Fruit fly (Drosophila melanogaster) whole organism, embryonic: Measurements from ENCODE around the gene CG17121.

Source experiments
- CG11504 ChIP-seq: fragments of 200-800 bp; sonication (Bioruptor generic); optimal IDR thresholded peaks from 3 replicates; lab custom pipeline; 2019; ENCODE audit warnings: missing biosample characterization, mild to moderate bottlenecking, missing genetic modification characterization, moderate library complexity
- CG11560 ChIP-seq: fragments of 200-800 bp; sonication (Bioruptor generic); IDR thresholded peaks from 3 replicates; pipeline ENCODE4 v1.3.6; 2022; ENCODE audit warnings: missing biosample characterization, missing genetic modification characterization
- CG12299 ChIP-seq: fragments of 200-800 bp; sonication (Bioruptor generic); optimal IDR thresholded peaks from 2 replicates; lab custom pipeline; 2018; ENCODE audit warnings: missing biosample characterization, mild to moderate bottlenecking, missing genetic modification characterization
- CG17186 ChIP-seq: fragments of 200-800 bp; sonication (Bioruptor generic); optimal IDR thresholded peaks from 3 replicates; lab custom pipeline; 2017; ENCODE audit warnings: missing biosample characterization, missing genetic modification reagents, missing genetic modification characterization
- CG17328 ChIP-seq: fragments of 200-800 bp; sonication (Bioruptor generic); IDR thresholded peaks from 2 replicates; pipeline ENCODE4 v1.3.6; 2022; ENCODE audit warnings: missing biosample characterization, missing genetic modification characterization
- CG17912 ChIP-seq: fragments of 200-800 bp; sonication (Bioruptor generic); optimal IDR thresholded peaks from 2 replicates; lab custom pipeline; 2018; ENCODE audit warnings: missing biosample characterization, mild to moderate bottlenecking, missing genetic modification characterization
- CG18764 ChIP-seq: fragments of 200-800 bp; sonication (Bioruptor generic); optimal IDR thresholded peaks from 3 replicates; lab custom pipeline; 2016; ENCODE audit warnings: missing biosample characterization, missing genetic modification characterization
- CG2129 ChIP-seq: fragments of 200-800 bp; sonication (Bioruptor generic); IDR thresholded peaks from 2 replicates; pipeline ENCODE4 v1.3.6; 2022; ENCODE audit warnings: missing biosample characterization, missing genetic modification characterization; ENCODE audit not compliant: partially characterized antibody
- CG30431 ChIP-seq: fragments of 200-800 bp; sonication (Bioruptor generic); optimal IDR thresholded peaks from 2 replicates; lab custom pipeline; 2017; ENCODE audit warnings: missing biosample characterization, missing genetic modification characterization
- CG31365 ChIP-seq: fragments of 200-800 bp; sonication (Bioruptor generic); optimal IDR thresholded peaks from 2 replicates; lab custom pipeline; 2018; ENCODE audit warnings: missing biosample characterization, mild to moderate bottlenecking, missing genetic modification characterization
- CG5180 ChIP-seq: fragments of 200-800 bp; sonication (Bioruptor generic); optimal IDR thresholded peaks from 3 replicates; lab custom pipeline; 2017; ENCODE audit warnings: missing biosample characterization, missing genetic modification characterization, mild to moderate bottlenecking, moderate library complexity, missing genetic modification reagents
- CG6791 ChIP-seq: fragments of 200-800 bp; sonication (Bioruptor generic); IDR thresholded peaks from 3 replicates; pipeline ENCODE4 v1.3.6; 2022; ENCODE audit warnings: missing biosample characterization, missing genetic modification characterization; ENCODE audit not compliant: partially characterized antibody
- CoRest ChIP-seq: fragments of 200-800 bp; sonication (Bioruptor generic); optimal IDR thresholded peaks from 3 replicates; lab custom pipeline; 2018; ENCODE audit warnings: missing biosample characterization, mild to moderate bottlenecking, missing genetic modification characterization, moderate library complexity
- Dll ChIP-seq: fragments of 200-800 bp; sonication (Bioruptor generic); IDR thresholded peaks from 4 replicates; pipeline ENCODE4 v1.3.6; 2022; ENCODE audit warnings: missing biosample characterization, missing genetic modification characterization; ENCODE audit not compliant: partially characterized antibody
- Doc3 ChIP-seq: fragments of 200-800 bp; sonication (Bioruptor generic); IDR thresholded peaks from 3 replicates; pipeline ENCODE4 v1.3.6; 2022; ENCODE audit warnings: missing biosample characterization, missing genetic modification characterization; ENCODE audit not compliant: partially characterized antibody
- Dref ChIP-seq: fragments of 200-800 bp; sonication (Bioruptor generic); IDR thresholded peaks from 2 replicates; pipeline ENCODE4 v1.3.6; 2022; ENCODE audit warnings: missing biosample characterization, missing genetic modification characterization
- E2f2 ChIP-seq: fragments of 200-800 bp; sonication (Bioruptor generic); IDR thresholded peaks from 2 replicates; pipeline ENCODE4 v1.3.6; 2022; ENCODE audit warnings: missing biosample characterization, missing genetic modification characterization
- Gsc ChIP-seq: fragments of 200-800 bp; sonication (Bioruptor generic); IDR thresholded peaks from 2 replicates; pipeline ENCODE4 v1.3.6; 2022; ENCODE audit warnings: missing biosample characterization, missing genetic modification characterization
- H2.0 ChIP-seq: fragments of 200-800 bp; sonication (Bioruptor generic); IDR thresholded peaks from 2 replicates; pipeline ENCODE4 v1.3.6; 2022; ENCODE audit warnings: missing biosample characterization, missing genetic modification characterization
- HLH4C ChIP-seq: fragments of 200-800 bp; sonication (Bioruptor generic); IDR thresholded peaks from 3 replicates; pipeline ENCODE4 v1.3.6; 2022; ENCODE audit warnings: missing biosample characterization, missing genetic modification characterization; ENCODE audit not compliant: partially characterized antibody
- MESR4 ChIP-seq: fragments of 200-800 bp; sonication (Bioruptor generic); optimal IDR thresholded peaks from 2 replicates; lab custom pipeline; 2018; ENCODE audit warnings: missing biosample characterization, mild to moderate bottlenecking, missing genetic modification characterization, moderate library complexity
- Mes4 ChIP-seq: fragments of 200-800 bp; sonication (Bioruptor generic); optimal IDR thresholded peaks from 2 replicates; lab custom pipeline; 2016; ENCODE audit warnings: missing biosample characterization, missing genetic modification characterization
- NC2β ChIP-seq: fragments of 200-800 bp; sonication (Bioruptor generic); optimal IDR thresholded peaks from 2 replicates; lab custom pipeline; 2016; ENCODE audit warnings: missing biosample characterization, missing genetic modification characterization
- Opbp ChIP-seq: fragments of 200-800 bp; sonication (Bioruptor generic); IDR thresholded peaks from 3 replicates; pipeline ENCODE4 v1.3.6; 2022; ENCODE audit warnings: missing biosample characterization, missing genetic modification characterization; ENCODE audit not compliant: partially characterized antibody
- PHDP ChIP-seq: fragments of 200-800 bp; sonication (Bioruptor generic); optimal IDR thresholded peaks from 3 replicates; lab custom pipeline; 2018; ENCODE audit warnings: missing biosample characterization, mild to moderate bottlenecking, missing genetic modification characterization, moderate library complexity
- Rfx ChIP-seq: fragments of 200-800 bp; sonication (Bioruptor generic); IDR thresholded peaks from 2 replicates; pipeline ENCODE4 v1.3.6; 2022; ENCODE audit warnings: missing biosample characterization, missing genetic modification characterization
- Six4 ChIP-seq: fragments of 200-800 bp; sonication (Bioruptor generic); optimal IDR thresholded peaks from 2 replicates; lab custom pipeline; 2016; ENCODE audit warnings: missing biosample characterization, missing genetic modification characterization
- Sry-δ ChIP-seq: fragments of 200-800 bp; sonication (Bioruptor generic); optimal IDR thresholded peaks from 2 replicates; lab custom pipeline; 2016; ENCODE audit warnings: missing biosample characterization, missing genetic modification characterization
- ac ChIP-seq: fragments of 200-800 bp; sonication (Bioruptor generic); optimal IDR thresholded peaks from 3 replicates; lab custom pipeline; 2017; ENCODE audit warnings: missing biosample characterization, mild to moderate bottlenecking, missing genetic modification characterization
- bbx ChIP-seq: fragments of 200-800 bp; sonication (Bioruptor generic); IDR thresholded peaks from 2 replicates; pipeline ENCODE4 v1.3.6; 2022; ENCODE audit warnings: missing biosample characterization, missing genetic modification characterization; ENCODE audit not compliant: partially characterized antibody
- emc ChIP-seq: fragments of 200-800 bp; sonication (Bioruptor generic); optimal IDR thresholded peaks from 2 replicates; lab custom pipeline; 2016; ENCODE audit warnings: missing biosample characterization, missing genetic modification characterization
- fd3F ChIP-seq: fragments of 200-800 bp; sonication (Bioruptor generic); optimal IDR thresholded peaks from 2 replicates; lab custom pipeline; 2018; ENCODE audit warnings: missing biosample characterization, mild to moderate bottlenecking, missing genetic modification characterization, moderate library complexity
- fu2 ChIP-seq: fragments of 200-800 bp; sonication (Bioruptor generic); optimal IDR thresholded peaks from 2 replicates; lab custom pipeline; 2016; ENCODE audit warnings: missing biosample characterization, missing genetic modification characterization
- gro ChIP-seq: fragments of 200-800 bp; sonication (Bioruptor generic); optimal IDR thresholded peaks from 2 replicates; lab custom pipeline; 2016; ENCODE audit warnings: missing biosample characterization, missing genetic modification characterization
- hbn ChIP-seq: fragments of 200-800 bp; sonication (Bioruptor generic); IDR thresholded peaks from 2 replicates; pipeline ENCODE4 v1.3.6; 2022; ENCODE audit warnings: missing biosample characterization, missing genetic modification characterization; ENCODE audit not compliant: partially characterized antibody
- hth ChIP-seq: fragments of >200 bp; optimal IDR thresholded peaks from 2 replicates; lab custom pipeline; 2017; ENCODE audit warnings: inconsistent platforms
- mam ChIP-seq: fragments of 200-800 bp; sonication (Bioruptor generic); optimal IDR thresholded peaks from 3 replicates; lab custom pipeline; 2016; ENCODE audit warnings: missing biosample characterization, missing genetic modification characterization
- mld ChIP-seq: fragments of 200-800 bp; sonication (Bioruptor generic); IDR thresholded peaks from 3 replicates; pipeline ENCODE4 v1.3.6; 2022; ENCODE audit warnings: missing biosample characterization, missing genetic modification characterization; ENCODE audit not compliant: partially characterized antibody
- p53 ChIP-seq: fragments of 200-800 bp; sonication (Bioruptor generic); optimal IDR thresholded peaks from 2 replicates; lab custom pipeline; 2016; ENCODE audit warnings: missing biosample characterization, missing genetic modification characterization
- phol ChIP-seq: fragments of 200-800 bp; sonication (Bioruptor generic); optimal IDR thresholded peaks from 3 replicates; lab custom pipeline; 2018; ENCODE audit warnings: missing biosample characterization, mild to moderate bottlenecking, missing genetic modification characterization, moderate library complexity
- rib ChIP-seq: fragments of 200-800 bp; sonication (Bioruptor generic); IDR thresholded peaks from 2 replicates; pipeline ENCODE4 v1.3.6; 2022; ENCODE audit warnings: missing biosample characterization, missing genetic modification characterization
- scrt ChIP-seq: fragments of 200-800 bp; sonication (Bioruptor generic); optimal IDR thresholded peaks from 2 replicates; lab custom pipeline; 2018; ENCODE audit warnings: missing biosample characterization, mild to moderate bottlenecking, missing genetic modification characterization, moderate library complexity
- slp2 ChIP-seq: fragments of 200-800 bp; sonication (Bioruptor generic); optimal IDR thresholded peaks from 2 replicates; lab custom pipeline; 2016; ENCODE audit warnings: missing biosample characterization, missing genetic modification characterization
- tll ChIP-seq, 2 experiments: fragments of 200-800 bp in 1 of 2; fragments of >200 bp in 1 of 2; sonication (Bioruptor generic) in 1 of 2; optimal IDR thresholded peaks; 2 replicates each; lab custom pipeline; 2017 to 2019; ENCODE audit warnings: missing biosample characterization in 2 of 2, missing genetic modification characterization in 2 of 2, mild to moderate bottlenecking in 1 of 2, moderate library complexity in 1 of 2
- trem ChIP-seq: fragments of 200-800 bp; optimal IDR thresholded peaks from 3 replicates; lab custom pipeline; 2019; ENCODE audit warnings: missing biosample characterization, mild to moderate bottlenecking, missing genetic modification characterization, moderate library complexity
- zen2 ChIP-seq: fragments of 200-800 bp; sonication (Bioruptor generic); IDR thresholded peaks from 3 replicates; pipeline ENCODE4 v1.3.6; 2022; ENCODE audit warnings: missing biosample characterization, missing genetic modification characterization; ENCODE audit not compliant: partially characterized antibody

Gene CG17121

dm6 chr3R:23053936-23054335, 5.9 kb upstream of the CG17121 start, which contains the start of gene p53 (continued):
- peak; percentile 82 for TF ChIP-seq Mes4 (GFP tag; lab: Kevin White, UChicago)
- TF ChIP-seq Six4 (GFP tag; lab: Kevin White, UChicago): peak; percentile 2
- TF ChIP-seq CG11504 (tag; lab: Kevin White, UChicago): no peak
- TF ChIP-seq mam (GFP tag; lab: Kevin White, UChicago): peak; percentile 67
- TF ChIP-seq hbn (GFP tag; lab: Robert Waterston, UW): peak; percentile 67
- peak; percentile 67 for TF ChIP-seq CoRest (tag; lab: Kevin White, UChicago)
- peak; percentile 63 for TF ChIP-seq CG18764 (GFP tag; lab: Kevin White, UChicago)
- TF ChIP-seq CG17912: peak; percentile 56
- TF ChIP-seq tll (GFP tag; optimal IDR thresholded peaks at IDR 0.05; lab: Kevin White, UChicago): no peak
- TF ChIP-seq gro (GFP tag; lab: Kevin White, UChicago): peak; percentile 81

- no peak for TF ChIP-seq emc (GFP tag; lab: Kevin White, UChicago)
- TF ChIP-seq CG6791 (GFP tag; lab: Robert Waterston, UW): peak; percentile 43; the same call in 1 of the 3 replicates
- TF ChIP-seq H2.0 (GFP tag; lab: Robert Waterston, UW): no peak
- 0 out of 2 replicates have a peak, but pooled peaks have one; percentile 11 for TF ChIP-seq CG2129 (GFP tag; lab: Robert Waterston, UW)
- no peak for TF ChIP-seq Gsc (GFP tag; lab: Robert Waterston, UW)
- TF ChIP-seq fd3F (GFP tag; lab: Kevin White, UChicago): no peak
- no peak for TF ChIP-seq rib (GFP tag; lab: Robert Waterston, UW)
- TF ChIP-seq CG12299 (tag; lab: Kevin White, UChicago): no peak
- peak; percentile 75; the same call in 2 of the 3 replicates for TF ChIP-seq CG11560 (tag; lab: Robert Waterston, UW)
- TF ChIP-seq MESR4 (GFP tag; lab: Kevin White, UChicago): peak; percentile 34
- TF ChIP-seq Dref (GFP tag; lab: Robert Waterston, UW): peak; percentile 75
- TF ChIP-seq Rfx (GFP tag; lab: Robert Waterston, UW): no peak
- TF ChIP-seq CG31365 (tag; lab: Kevin White, UChicago): no peak
- TF ChIP-seq CG30431 (GFP tag; lab: Kevin White, UChicago): no peak
- TF ChIP-seq CG17328 (GFP tag; lab: Robert Waterston, UW): no peak
- peak; percentile 42 for TF ChIP-seq hbn (GFP tag; lab: Robert Waterston, UW)
- no peak for TF ChIP-seq scrt (GFP tag; lab: Kevin White, UChicago)
- TF ChIP-seq hth (lab: Kevin White, UChicago): no peak
- TF ChIP-seq CG17186 (GFP tag; lab: Kevin White, UChicago): no peak
- no peak for TF ChIP-seq fu2 (GFP tag; lab: Kevin White, UChicago)
- TF ChIP-seq slp2 (GFP tag; lab: Kevin White, UChicago): no peak
- no peak for TF ChIP-seq phol
- no peak for TF ChIP-seq ac (GFP tag; lab: Kevin White, UChicago)
- no peak for TF ChIP-seq CG5180 (GFP tag; lab: Kevin White, UChicago)
- no peak for TF ChIP-seq PHDP (tag; lab: Kevin White, UChicago)
- 0 out of 3 replicates have a peak, but pooled peaks have one; percentile 24 for TF ChIP-seq mld (GFP tag; lab: Robert Waterston, UW)
- 0 out of 3 replicates have a peak, but pooled peaks have one; percentile 7 for TF ChIP-seq HLH4C
- TF ChIP-seq zen2 (GFP tag; lab: Robert Waterston, UW): no peak
- peak; percentile 89 for TF ChIP-seq E2f2 (GFP tag; lab: Robert Waterston, UW)
- TF ChIP-seq Opbp (GFP tag; lab: Robert Waterston, UW): peak; percentile 56; the same call in 2 of the 3 replicates
- peak; percentile 16; the same call in 2 of the 3 replicates for TF ChIP-seq Doc3 (GFP tag; lab: Robert Waterston, UW)
- peak; percentile 55 for TF ChIP-seq Sry-δ
- TF ChIP-seq bbx (GFP tag; lab: Robert Waterston, UW): 0 out of 2 replicates have a peak, but pooled peaks have one; percentile 36
- no peak for TF ChIP-seq NC2β (GFP tag; lab: Kevin White, UChicago)
- TF ChIP-seq trem (tag; lab: Kevin White, UChicago): peak; percentile 61
- peak; percentile 99 for TF ChIP-seq p53 (GFP tag; lab: Kevin White, UChicago)
- 0 out of 4 replicates have a peak, but pooled peaks have one; percentile 19 for TF ChIP-seq Dll (GFP tag; lab: Robert Waterston, UW)
Observed at dm6 chr3R:23053135-23053730, 5.2 kb upstream of the CG17121 start.
